Worm (Caenorhabditis elegans): ENCODE data around the gene atz-1.

The atz-1 gene

DNA sequence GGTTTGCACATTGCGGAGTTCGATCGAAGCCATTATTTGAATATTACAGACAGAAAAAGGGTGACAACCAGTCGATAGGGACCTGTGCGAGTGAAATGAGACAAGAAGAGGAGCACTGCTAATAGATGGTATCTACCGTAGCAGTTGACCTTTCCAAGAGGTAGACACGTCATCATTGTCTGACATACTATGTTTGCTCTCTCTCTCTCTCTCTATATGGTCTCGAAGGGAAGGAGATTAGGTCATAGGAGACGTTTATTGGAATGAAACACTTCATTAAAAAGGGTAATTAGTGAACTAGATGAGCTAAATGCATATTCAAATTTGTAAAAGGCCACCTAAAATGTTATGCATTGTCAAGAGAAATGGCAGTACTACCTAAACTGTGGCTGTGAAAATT is at the start of gene atz-1:
Gene atz-1 (minus strand): TSS at position 101 of the 400 bp plus-strand sequence.
- TF ChIP-seq unc-62 (GFP tag; optimal IDR thresholded peaks at IDR 0.05), result no peak

- no peak for TF ChIP-seq unc-62 (GFP tag; optimal IDR thresholded peaks at IDR 0.05)
Observed at ce11 chrIV:12425595-12425994, 49.7 kb upstream of the atz-1 start.

DNA sequence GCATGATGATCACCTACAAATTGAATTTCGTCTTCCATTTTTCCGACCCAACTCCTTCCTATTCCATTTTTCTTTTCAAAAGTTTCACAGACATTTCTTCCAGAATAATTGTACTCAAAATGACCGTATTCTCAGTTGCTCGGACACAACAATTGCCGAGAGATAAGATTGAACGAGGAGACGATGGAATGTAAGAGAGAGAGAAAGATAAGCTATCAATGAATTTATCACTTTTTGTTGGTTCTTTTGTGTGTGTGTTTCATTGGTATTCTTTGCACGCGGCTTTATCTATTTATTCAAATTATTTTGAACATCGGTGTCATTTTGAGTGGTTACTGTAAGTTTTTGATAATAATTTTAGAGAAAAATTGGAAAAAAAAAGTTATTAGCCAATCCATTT is 44.5 kb upstream of the atz-1 start, which contains the start of gene ugt-65:
Gene ugt-65 (plus strand): TSS at position 229 of the 400 bp plus-strand sequence.
- TF ChIP-seq unc-62 (GFP tag; optimal IDR thresholded peaks at IDR 0.05), result no peak

DNA sequence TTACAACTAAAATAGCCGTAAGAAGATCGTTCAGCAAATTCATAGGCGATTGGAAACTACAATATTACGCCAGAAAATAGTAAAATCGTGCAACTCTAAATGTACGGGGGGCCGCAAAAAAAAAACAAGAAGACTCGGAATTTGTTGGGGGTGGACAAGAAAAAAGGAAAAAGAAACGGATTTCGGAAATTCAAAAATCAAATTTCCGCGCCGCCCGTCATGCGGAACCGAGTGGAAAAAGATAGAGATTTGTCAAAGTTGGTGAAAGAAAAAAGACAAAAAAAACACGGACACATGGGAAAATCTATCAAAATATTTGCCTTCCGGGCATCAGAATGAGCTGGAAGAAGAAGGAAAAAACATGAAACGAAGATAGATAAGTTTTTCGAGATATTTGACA is 43.4 kb upstream of the atz-1 start:
- no peak for TF ChIP-seq unc-62 (GFP tag; optimal IDR thresholded peaks at IDR 0.05)

DNA sequence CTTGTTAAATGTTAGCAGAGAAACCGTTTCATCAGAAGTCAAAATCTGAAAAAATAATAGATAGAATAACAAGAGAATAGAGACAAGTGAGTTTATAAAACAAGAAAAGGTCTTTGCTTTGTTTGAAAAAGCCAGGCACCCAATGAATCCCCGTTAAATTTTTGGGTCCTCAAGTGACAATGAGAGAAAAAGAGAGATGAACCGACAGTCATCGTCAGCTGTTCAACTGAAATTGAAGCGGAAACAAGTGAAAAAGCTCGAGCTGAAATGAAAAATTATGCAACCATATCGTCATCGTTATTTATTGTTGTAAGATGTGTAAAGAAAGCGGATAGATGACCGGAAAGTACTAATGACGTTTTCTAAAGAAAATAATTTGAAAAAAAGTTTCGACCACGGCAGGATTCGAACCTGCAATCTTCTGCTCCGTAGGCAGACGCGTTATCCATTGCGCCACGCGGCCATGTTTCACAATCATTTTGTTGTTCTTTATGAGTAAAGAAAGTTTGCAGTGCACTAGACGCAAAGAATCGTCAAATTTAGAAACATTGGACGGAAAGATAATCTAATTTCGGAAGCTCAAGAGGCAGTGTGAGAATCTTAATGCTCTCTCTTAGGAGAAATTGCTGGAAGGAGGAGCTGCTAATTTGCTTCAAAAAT is 41.7 kb upstream of the atz-1 start, which contains the start of gene F08G5.3:
Gene F08G5.3 (minus strand): TSS at position 51 of the 660 bp plus-strand sequence.
- no peak for TF ChIP-seq unc-62 (GFP tag; optimal IDR thresholded peaks at IDR 0.05)

- TF ChIP-seq unc-62 (GFP tag; optimal IDR thresholded peaks at IDR 0.05), result no peak
Observed at ce11 chrIV:12416629-12417404, 40.9 kb upstream of the atz-1 start.

ce11 chrIV:12414601-12415000 is 38.7 kb upstream of the atz-1 start:
- TF ChIP-seq unc-62 (GFP tag; optimal IDR thresholded peaks at IDR 0.05), result no peak

DNA sequence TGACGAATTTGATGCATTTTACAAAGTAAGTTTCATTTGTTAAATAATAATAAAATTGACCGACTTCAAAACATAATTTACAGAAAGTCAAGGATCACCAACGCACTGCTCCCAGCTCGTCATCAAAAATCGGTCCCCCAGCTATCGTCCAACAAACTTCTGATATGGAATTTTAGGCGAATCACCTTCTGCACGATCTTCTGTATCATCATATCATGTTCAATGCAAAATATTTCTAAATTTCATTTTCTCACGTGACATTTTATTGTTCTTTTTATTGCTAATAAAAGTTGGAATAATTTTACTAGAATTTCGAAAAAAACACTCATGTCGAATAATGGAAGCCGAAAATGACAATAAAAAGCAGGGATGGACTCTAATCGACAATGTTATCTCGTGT is 34.2 kb upstream of the atz-1 start, which contains the start of gene acl-13:
Gene acl-13 (plus strand): TSS at position 301 of the 400 bp plus-strand sequence.
- TF ChIP-seq unc-62 (GFP tag; optimal IDR thresholded peaks at IDR 0.05), result no peak

DNA sequence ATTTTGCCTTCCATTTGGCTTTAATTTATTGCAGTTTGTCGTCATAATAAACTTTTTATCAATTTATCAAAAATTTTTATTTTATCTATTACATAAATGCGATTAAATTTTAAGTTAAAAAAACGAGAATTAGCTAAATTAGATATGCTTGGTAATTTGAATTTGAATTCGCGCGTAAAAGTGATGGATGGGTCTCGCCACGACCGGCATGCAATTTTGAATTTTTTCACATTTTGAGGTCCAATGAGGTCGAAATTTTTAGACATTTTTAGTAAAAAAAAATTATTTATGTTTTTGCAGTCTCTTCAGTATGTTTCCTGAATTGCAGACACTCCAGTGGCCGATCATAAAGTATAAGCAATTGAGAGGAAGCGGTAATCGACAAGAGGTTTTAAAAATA is 32.7 kb upstream of the atz-1 start, which contains the start of gene dsb-1:
Gene dsb-1 (plus strand): TSS at position 301 of the 400 bp plus-strand sequence.
- TF ChIP-seq unc-62 (GFP tag; optimal IDR thresholded peaks at IDR 0.05), result no peak

ce11 chrIV:12404137-12404536 is 28.2 kb upstream of the atz-1 start, which contains the start of gene gex-3:
TSS of gene gex-3 (plus strand) at chrIV:12404431.
- no peak for TF ChIP-seq unc-62 (GFP tag; optimal IDR thresholded peaks at IDR 0.05)

- TF ChIP-seq unc-62 (GFP tag; optimal IDR thresholded peaks at IDR 0.05), result no peak
Observed at ce11 chrIV:12403440-12403839, 27.5 kb upstream of the atz-1 start.

DNA sequence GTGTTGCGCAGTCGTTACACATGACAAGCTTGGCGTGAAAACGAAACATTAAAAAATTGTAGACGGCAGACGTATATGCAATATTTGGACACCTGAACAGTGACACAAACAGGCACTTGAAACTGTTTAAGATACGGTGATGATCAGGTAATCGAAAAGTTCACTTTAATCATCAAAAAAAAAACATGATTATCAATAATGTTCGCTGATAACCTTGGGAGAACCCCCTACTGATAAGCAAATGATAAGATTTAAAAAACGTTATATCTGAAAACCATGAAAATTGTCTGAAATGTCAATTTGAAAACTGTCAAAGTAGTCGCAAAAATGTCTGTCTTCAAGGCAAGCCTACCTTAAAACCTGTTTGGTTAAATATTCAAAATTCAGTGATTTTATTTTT is 24.1 kb upstream of the atz-1 start:
- no peak for TF ChIP-seq unc-62 (GFP tag; optimal IDR thresholded peaks at IDR 0.05)

ce11 chrIV:12398437-12398836 is 22.5 kb upstream of the atz-1 start, which contains the start of gene acs-20:
TSS of gene acs-20 (minus strand) at chrIV:12398706.
- TF ChIP-seq unc-62 (GFP tag; optimal IDR thresholded peaks at IDR 0.05), result no peak

- no peak for TF ChIP-seq unc-62 (GFP tag; optimal IDR thresholded peaks at IDR 0.05)
Observed at ce11 chrIV:12396645-12397258, 20.8 kb upstream of the atz-1 start.

DNA sequence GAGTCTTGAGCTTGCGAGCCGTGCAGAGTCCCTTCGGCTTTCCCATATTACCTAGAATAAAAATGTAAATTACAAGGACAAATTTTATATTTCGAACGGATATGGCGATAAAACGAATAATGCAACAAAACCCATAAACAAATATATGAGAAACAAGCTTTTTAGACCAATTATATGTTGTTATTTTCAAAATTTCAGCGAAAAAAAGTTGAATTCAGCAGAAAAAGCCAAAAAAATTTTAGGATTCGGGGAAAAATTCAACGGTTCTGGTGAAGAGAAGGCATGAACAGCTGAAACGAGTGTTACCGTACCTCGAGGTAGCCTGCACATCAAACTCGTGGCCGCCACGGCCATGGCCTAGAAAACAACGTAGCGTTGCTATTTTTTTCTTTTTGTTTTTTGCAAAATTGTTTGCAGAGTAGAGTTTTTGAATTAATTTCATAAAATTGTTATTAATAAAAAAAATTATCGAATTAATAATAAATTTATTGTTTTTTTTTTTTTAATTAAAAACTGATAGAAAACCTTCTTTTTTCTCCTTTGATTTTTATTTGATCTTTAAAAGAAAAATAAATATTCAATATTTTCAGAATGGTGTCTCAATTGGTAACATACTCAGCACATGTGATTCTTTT is 15.2 kb upstream of the atz-1 start, which contains the start of the genes rps-23 and dpm-3:
Gene rps-23 (minus strand): TSS at position 51 of the 635 bp plus-strand sequence.
Gene dpm-3 (plus strand): TSS at position 585 of the 635 bp plus-strand sequence.
- TF ChIP-seq unc-62 (GFP tag; optimal IDR thresholded peaks at IDR 0.05), result no peak

ce11 chrIV:12389951-12390350 is 14.0 kb upstream of the atz-1 start, which contains the start of gene spe-45:
TSS of gene spe-45 (minus strand) at chrIV:12390095.
- TF ChIP-seq unc-62 (GFP tag; optimal IDR thresholded peaks at IDR 0.05), result no peak

Data from whole organism, dauer.